Worm (Caenorhabditis elegans) whole organism, L4/young adult: ENCODE measurements around the gene atgp-2.

ENCODE experiments used
- W03F9.2 ChIP-seq: fragments of 150-350 bp; optimal IDR thresholded peaks from 2 replicates; lab custom pipeline; 2014; ENCODE audit warnings: missing biosample characterization, missing genetic modification characterization
- dao-5 ChIP-seq: sonication (generic microtip); optimal IDR thresholded peaks from 2 replicates; lab custom pipeline; 2016; ENCODE audit warnings: missing genotype, missing genetic modification characterization, moderate library complexity, missing compliant biosample characterization
- him-1 ChIP-seq: sonication (generic microtip); optimal IDR thresholded peaks from 2 replicates; lab custom pipeline; 2016; ENCODE audit warnings: missing genotype, missing genetic modification reagents, missing genetic modification characterization, missing compliant biosample characterization

The atgp-2 gene

DNA sequence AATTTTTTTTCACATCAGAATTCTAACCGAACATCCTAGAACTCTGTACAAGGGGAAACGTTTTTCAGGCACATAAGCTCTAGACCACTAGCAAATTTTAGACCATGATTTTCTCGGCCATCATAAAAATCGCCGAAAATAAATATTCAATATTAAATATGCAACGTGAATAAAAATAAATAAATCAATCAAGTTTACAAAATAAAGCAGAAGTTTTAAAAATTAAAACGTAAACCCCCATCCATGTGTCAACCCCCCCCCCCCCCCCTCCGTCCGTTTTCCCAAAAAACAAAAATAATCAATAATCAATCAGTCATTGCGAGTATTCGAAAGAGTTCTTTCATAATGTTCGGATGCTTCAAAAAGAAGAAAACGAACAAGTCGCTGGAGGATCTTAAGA lies 50.6 kb downstream of the atgp-2 start, which contains the start of gene catp-4:
Gene catp-4 (plus strand): TSS at position 301 of the 400 bp plus-strand sequence.
- TF ChIP-seq W03F9.2 (tag; lab: Kevin White, UChicago) (no peak), dao-5 (tag; lab: Kevin White, UChicago) (no peak), him-1 (tag; lab: Kevin White, UChicago) (no peak)

DNA sequence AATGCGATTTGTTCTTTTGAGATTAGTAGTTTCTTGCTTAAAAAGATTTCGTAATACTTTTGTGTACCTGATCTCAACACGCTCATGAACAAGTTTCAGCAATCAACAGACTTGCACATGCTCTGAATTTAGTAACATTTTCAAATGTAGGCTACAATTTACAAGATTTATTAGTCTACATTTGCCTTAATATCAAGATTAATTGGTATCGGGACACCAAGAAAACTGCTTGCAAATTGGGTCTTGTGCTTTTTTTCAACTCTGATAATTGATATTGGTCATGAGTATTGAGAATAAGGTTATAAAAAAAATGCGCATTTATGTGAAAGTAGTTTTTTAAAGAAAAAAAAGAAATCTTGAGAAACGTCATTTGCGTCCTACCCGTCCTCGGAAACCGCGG lies 51.3 kb downstream of the atgp-2 start:
- TF ChIP-seq dao-5 (tag; lab: Kevin White, UChicago): no peak
- no peak for TF ChIP-seq him-1 (tag; lab: Kevin White, UChicago)
- TF ChIP-seq W03F9.2 (tag; lab: Kevin White, UChicago): no peak

DNA sequence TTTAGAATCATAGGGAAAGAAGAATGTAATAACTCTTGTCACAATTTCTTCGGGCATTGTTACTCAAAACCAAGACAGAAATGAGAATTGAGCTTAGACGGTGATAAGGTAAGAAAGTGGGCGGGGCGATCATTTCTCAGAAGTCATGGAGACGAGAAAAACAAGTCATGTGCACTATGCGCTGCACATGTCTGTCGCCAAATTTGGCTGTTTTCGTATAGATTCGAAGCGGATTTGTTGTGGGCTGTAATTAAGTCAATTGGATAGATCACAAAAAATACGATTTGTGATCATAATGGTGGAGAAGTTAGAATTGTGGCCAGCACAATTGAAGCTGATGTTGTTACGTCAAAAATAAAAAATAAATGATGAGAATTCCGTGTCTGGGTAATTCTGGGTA lies 52.2 kb downstream of the atgp-2 start, which contains the start of gene C01G12.7:
Gene C01G12.7 (minus strand): TSS at position 195 of the 400 bp plus-strand sequence.
- no peak for TF ChIP-seq W03F9.2 (tag; lab: Kevin White, UChicago)
- TF ChIP-seq dao-5 (tag; lab: Kevin White, UChicago): no peak
- no peak for TF ChIP-seq him-1 (tag; lab: Kevin White, UChicago)
